Worm (Caenorhabditis elegans) whole organism, early embryonic: Measurements from ENCODE around the gene phy-4.

ENCODE experiments used
- B0310.2 ChIP-seq: sonication (generic microtip); optimal IDR thresholded peaks from 2 replicates; lab custom pipeline; 2016; ENCODE audit warnings: mild to moderate bottlenecking, missing genetic modification characterization, missing compliant biosample characterization
- F13C5.2 ChIP-seq: sonication (generic microtip); optimal IDR thresholded peaks from 2 replicates; lab custom pipeline; 2017; ENCODE audit warnings: mild to moderate bottlenecking, missing genetic modification characterization, inconsistent platforms, missing compliant biosample characterization
- aly-1 ChIP-seq: sonication (generic microtip); optimal IDR thresholded peaks from 2 replicates; lab custom pipeline; 2016; ENCODE audit warnings: missing genetic modification characterization, missing compliant biosample characterization
- ama-1 ChIP-seq: fragments of 150-350 bp; optimal IDR thresholded peaks from 2 replicates; lab custom pipeline; 2014
- ceh-13 ChIP-seq: fragments of 200-800 bp; sonication (Bioruptor generic); optimal IDR thresholded peaks from 2 replicates; lab custom pipeline; 2018; ENCODE audit warnings: mild to moderate bottlenecking, missing genetic modification characterization, missing compliant biosample characterization
- ceh-36 ChIP-seq: sonication (generic microtip); optimal IDR thresholded peaks from 2 replicates; lab custom pipeline; 2016; ENCODE audit warnings: missing genetic modification characterization, inconsistent platforms, missing compliant biosample characterization
- ets-7 ChIP-seq: sonication (generic microtip); optimal IDR thresholded peaks from 2 replicates; lab custom pipeline; 2016; ENCODE audit warnings: missing genotype, missing genetic modification characterization, missing compliant biosample characterization
- flt-1 ChIP-seq: fragments of 200-800 bp; sonication (Bioruptor generic); IDR thresholded peaks from 2 replicates; pipeline ENCODE4 v1.3.6; 2022; ENCODE audit warnings: missing genetic modification characterization, missing compliant biosample characterization
- hmbx-1 ChIP-seq: sonication (generic microtip); optimal IDR thresholded peaks from 2 replicates; lab custom pipeline; 2016; ENCODE audit warnings: mild to moderate bottlenecking, missing genetic modification characterization, missing compliant biosample characterization
- hmg-4 ChIP-seq: fragments of 200-800 bp; sonication (Bioruptor generic); optimal IDR thresholded peaks from 2 replicates; lab custom pipeline; 2018; ENCODE audit warnings: mild to moderate bottlenecking, missing genetic modification characterization, missing compliant biosample characterization
- hnd-1 ChIP-seq: sonication (generic microtip); optimal IDR thresholded peaks from 2 replicates; lab custom pipeline; 2016; ENCODE audit warnings: missing genetic modification characterization, missing compliant biosample characterization
- pes-1 ChIP-seq: fragments of 200-800 bp; sonication (Bioruptor generic); IDR thresholded peaks from 2 replicates; pipeline ENCODE4 v1.3.6; 2022; ENCODE audit warnings: missing genetic modification reagents, missing genetic modification characterization, missing compliant biosample characterization
- scrt-1 ChIP-seq: fragments of 200-800 bp; sonication (Bioruptor generic); IDR thresholded peaks from 2 replicates; pipeline ENCODE4 v1.3.6; 2022; ENCODE audit warnings: missing genetic modification characterization, missing compliant biosample characterization
- sea-1 ChIP-seq: fragments of 200-800 bp; sonication (Bioruptor generic); conservative IDR thresholded peaks from 2 replicates; pipeline ENCODE4 v1.3.6; 2022; ENCODE audit warnings: missing genetic modification characterization, missing compliant biosample characterization
- tbx-11 ChIP-seq: fragments of 200-800 bp; sonication (Bioruptor generic); IDR thresholded peaks from 2 replicates; pipeline ENCODE4 v1.3.6; 2022; ENCODE audit warnings: missing genetic modification characterization, missing compliant biosample characterization
- tbx-37 ChIP-seq: fragments of 200-800 bp; sonication (Bioruptor generic); conservative IDR thresholded peaks from 2 replicates; pipeline ENCODE4 v1.3.6; 2022; ENCODE audit warnings: missing genetic modification reagents, missing genetic modification characterization, missing compliant biosample characterization
- tra-4 ChIP-seq: sonication (generic microtip); optimal IDR thresholded peaks from 2 replicates; lab custom pipeline; 2017; ENCODE audit warnings: missing genetic modification characterization, missing compliant biosample characterization

phy-4 gene

DNA sequence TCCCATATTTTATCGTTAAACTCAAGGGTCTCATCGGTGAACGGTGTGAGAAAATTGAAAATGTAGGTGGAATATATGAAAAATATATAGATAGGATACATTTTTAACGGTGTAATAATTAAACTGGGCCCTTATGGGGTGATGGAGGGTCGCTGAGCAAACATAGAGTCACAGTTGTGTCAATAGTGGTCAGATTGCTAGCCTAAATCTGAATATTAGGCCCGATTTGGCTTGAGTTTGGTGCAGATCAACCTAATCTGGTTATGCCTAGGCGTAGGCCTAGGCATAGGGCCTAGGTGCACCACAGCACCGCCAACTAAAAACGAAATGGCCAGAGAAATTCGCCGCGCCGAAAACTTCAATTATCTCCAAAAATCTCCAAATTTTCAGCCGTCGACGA lies at the start of gene phy-4:
TSS of gene phy-4 (minus strand) at position 101 of the 400 bp plus-strand sequence.
- TF ChIP-seq tbx-11 (GFP tag; lab: Robert Waterston, UW) (no peak), tra-4 (tag; lab: Kevin White, UChicago) (no peak), ceh-36 (tag; lab: Kevin White, UChicago) (no peak), hmg-4 (GFP tag; lab: Kevin White, UChicago) (no peak), ama-1 (no peak)

ce11 chrV:19555869-19556268 lies 42.4 kb upstream of the phy-4 start, which contains the start of gene oac-1:
Gene oac-1 (minus strand): TSS chrV:19555969.
- TF ChIP-seq aly-1 (tag; lab: Kevin White, UChicago), result no peak
- no peak for TF ChIP-seq ceh-36 (tag; lab: Kevin White, UChicago)
- no peak for TF ChIP-seq tbx-11 (GFP tag; lab: Robert Waterston, UW)
- TF ChIP-seq B0310.2, result no peak
- TF ChIP-seq ets-7 (tag; lab: Kevin White, UChicago), result no peak
- no peak for TF ChIP-seq ama-1
- no peak for TF ChIP-seq tra-4 (tag; lab: Kevin White, UChicago)
- TF ChIP-seq hmg-4 (GFP tag; lab: Kevin White, UChicago), result no peak
- TF ChIP-seq hnd-1 (tag; lab: Kevin White, UChicago), result no peak
- no peak for TF ChIP-seq flt-1 (GFP tag; lab: Robert Waterston, UW)

DNA sequence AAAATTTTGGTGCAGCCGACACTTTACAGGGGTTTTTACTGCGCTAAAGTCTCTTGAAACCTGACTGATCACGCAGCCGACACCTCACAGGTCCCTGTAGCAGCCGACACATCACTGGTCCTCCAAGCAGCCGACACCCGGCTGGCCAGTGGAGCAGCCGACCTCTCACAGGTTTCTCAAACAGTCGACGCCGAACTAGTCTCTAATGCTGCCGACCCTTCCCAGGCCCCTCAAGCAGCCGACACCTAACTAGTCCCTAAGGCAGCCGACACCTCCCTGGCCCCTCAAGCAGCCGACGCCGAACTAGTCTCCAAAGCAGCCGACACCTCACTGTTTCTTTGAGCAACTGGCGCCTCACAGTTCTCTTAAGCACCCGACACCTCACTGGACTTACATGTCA lies 41.9 kb upstream of the phy-4 start:
- no peak for TF ChIP-seq ama-1

DNA sequence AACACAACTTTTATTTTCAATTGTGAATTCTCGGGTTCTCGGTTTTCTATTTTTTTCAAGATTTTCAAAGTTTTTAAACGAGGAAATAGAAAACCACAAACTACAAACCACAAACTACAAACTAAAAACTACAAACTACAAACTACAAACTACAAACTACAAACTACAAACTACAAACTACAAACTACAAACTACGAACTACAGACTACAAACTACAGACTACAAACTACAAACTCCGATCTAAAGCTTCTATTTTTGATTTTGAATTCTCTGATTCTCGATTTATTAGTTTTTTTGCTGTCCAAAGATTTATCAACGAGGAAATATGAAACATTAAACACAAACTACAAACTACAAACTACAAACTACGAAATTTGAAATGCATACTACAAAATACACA lies 36.8 kb upstream of the phy-4 start:
- TF ChIP-seq hmbx-1 (no peak), tbx-37 (GFP tag; lab: Robert Waterston, UW) (no peak), ceh-13 (no peak)

ce11 chrV:19549689-19550088 lies 36.2 kb upstream of the phy-4 start, which contains the start of gene Y43F8B.20:
Gene Y43F8B.20 (minus strand): TSS chrV:19549789.
- TF ChIP-seq ama-1, result no peak
- no peak for TF ChIP-seq hnd-1 (tag; lab: Kevin White, UChicago)
- no peak for TF ChIP-seq ets-7 (tag; lab: Kevin White, UChicago)
- TF ChIP-seq hmbx-1, result no peak
- TF ChIP-seq scrt-1 (GFP tag; lab: Robert Waterston, UW), result no peak
- TF ChIP-seq tbx-37 (GFP tag; lab: Robert Waterston, UW), result no peak
- no peak for TF ChIP-seq tra-4 (tag; lab: Kevin White, UChicago)
- TF ChIP-seq tbx-11 (GFP tag; lab: Robert Waterston, UW), result no peak
- no peak for TF ChIP-seq hmg-4 (GFP tag; lab: Kevin White, UChicago)
- TF ChIP-seq F13C5.2 (tag; lab: Kevin White, UChicago), result no peak
- no peak for TF ChIP-seq sea-1 (GFP tag; lab: Robert Waterston, UW)
- TF ChIP-seq flt-1 (GFP tag; lab: Robert Waterston, UW), result no peak
- TF ChIP-seq aly-1 (tag; lab: Kevin White, UChicago), result no peak
- TF ChIP-seq B0310.2, result no peak
- no peak for TF ChIP-seq ceh-13
- TF ChIP-seq ceh-36 (tag; lab: Kevin White, UChicago), result no peak
- no peak for TF ChIP-seq pes-1 (GFP tag; lab: Robert Waterston, UW)

DNA sequence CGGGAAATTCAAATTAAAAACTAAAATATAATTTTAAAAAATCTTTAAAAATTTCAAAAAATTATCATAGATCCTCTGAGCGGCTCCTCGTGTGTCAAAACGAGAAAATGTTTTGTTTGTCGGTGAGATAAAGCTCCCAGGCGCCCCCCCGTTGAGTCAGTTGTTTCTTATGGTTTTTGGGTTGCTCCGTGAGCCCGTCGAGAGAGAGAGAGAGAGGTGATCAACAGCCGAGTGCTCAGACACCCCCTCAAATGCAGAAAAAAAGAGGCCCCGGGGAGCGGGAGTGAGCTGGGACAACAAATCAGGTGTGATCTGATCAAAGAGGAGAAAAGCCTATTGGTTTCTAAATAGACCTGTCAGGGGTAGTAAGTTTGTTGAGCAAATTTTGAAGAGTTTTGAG lies 33.2 kb upstream of the phy-4 start:
- TF ChIP-seq ceh-13, result no peak
- no peak for TF ChIP-seq F13C5.2 (tag; lab: Kevin White, UChicago)
- no peak for TF ChIP-seq tbx-11 (GFP tag; lab: Robert Waterston, UW)
- TF ChIP-seq pes-1 (GFP tag; lab: Robert Waterston, UW), result no peak
- no peak for TF ChIP-seq aly-1 (tag; lab: Kevin White, UChicago)
- TF ChIP-seq hmg-4 (GFP tag; lab: Kevin White, UChicago), result no peak
- no peak for TF ChIP-seq hnd-1 (tag; lab: Kevin White, UChicago)

DNA sequence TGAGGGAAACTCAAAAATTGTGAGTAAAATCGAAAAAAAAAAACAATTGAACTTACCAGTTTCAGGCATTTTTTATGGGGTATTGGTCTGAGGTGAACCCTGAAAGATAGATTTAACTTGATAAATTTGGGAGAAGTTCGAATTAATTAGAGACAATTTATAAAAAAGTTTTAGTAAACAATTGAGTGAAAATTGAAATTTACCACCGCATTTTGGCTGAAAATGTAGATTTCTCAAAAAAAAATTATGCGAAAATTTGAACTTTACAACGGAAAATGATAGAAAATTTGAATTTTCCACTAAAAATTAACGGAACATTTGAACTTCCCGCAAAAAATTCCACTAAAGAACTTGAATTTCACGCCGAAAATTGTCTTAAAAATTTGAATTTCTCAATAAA lies 32.6 kb upstream of the phy-4 start, which contains the start of gene Y43F8B.1:
TSS of gene Y43F8B.1 (minus strand) at position 101 of the 400 bp plus-strand sequence.
- TF ChIP-seq hnd-1 (tag; lab: Kevin White, UChicago), result no peak
- TF ChIP-seq pes-1 (GFP tag; lab: Robert Waterston, UW), result no peak
- TF ChIP-seq hmbx-1, result no peak
- no peak for TF ChIP-seq tbx-11 (GFP tag; lab: Robert Waterston, UW)
- no peak for TF ChIP-seq sea-1 (GFP tag; lab: Robert Waterston, UW)
- no peak for TF ChIP-seq ama-1
- TF ChIP-seq B0310.2, result no peak
- TF ChIP-seq flt-1 (GFP tag; lab: Robert Waterston, UW), result no peak
- TF ChIP-seq aly-1 (tag; lab: Kevin White, UChicago), result no peak
- no peak for TF ChIP-seq F13C5.2 (tag; lab: Kevin White, UChicago)
- TF ChIP-seq hmg-4 (GFP tag; lab: Kevin White, UChicago), result no peak
- no peak for TF ChIP-seq tra-4 (tag; lab: Kevin White, UChicago)
- no peak for TF ChIP-seq ceh-13
- TF ChIP-seq ceh-36 (tag; lab: Kevin White, UChicago), result no peak
- no peak for TF ChIP-seq ets-7 (tag; lab: Kevin White, UChicago)
- no peak for TF ChIP-seq tbx-37 (GFP tag; lab: Robert Waterston, UW)
- TF ChIP-seq scrt-1 (GFP tag; lab: Robert Waterston, UW), result no peak

DNA sequence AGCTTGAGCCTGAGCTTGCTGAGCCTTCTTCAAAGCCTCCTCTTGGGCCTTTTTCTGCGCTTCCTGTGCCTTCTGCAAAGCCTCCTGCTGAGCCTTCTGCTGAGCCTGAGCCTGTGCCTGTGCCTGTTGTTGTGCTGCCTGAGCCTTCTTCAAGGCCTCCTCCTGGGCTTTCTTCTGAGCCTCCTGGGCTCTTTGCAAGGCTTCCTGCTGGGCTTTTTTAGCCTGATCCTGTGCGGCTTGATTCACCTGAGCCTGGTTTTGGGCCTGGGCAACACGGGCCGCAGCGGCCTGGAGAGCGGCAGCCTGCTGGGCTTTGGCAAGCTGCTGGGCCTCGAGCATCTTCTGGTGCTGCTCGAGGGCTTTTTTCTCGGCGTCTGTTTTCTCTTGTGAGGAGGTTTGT lies 31.6 kb upstream of the phy-4 start:
- no peak for TF ChIP-seq ets-7 (tag; lab: Kevin White, UChicago)
- TF ChIP-seq tbx-37 (GFP tag; lab: Robert Waterston, UW), result no peak
- no peak for TF ChIP-seq aly-1 (tag; lab: Kevin White, UChicago)
- no peak for TF ChIP-seq pes-1 (GFP tag; lab: Robert Waterston, UW)
- TF ChIP-seq ceh-36 (tag; lab: Kevin White, UChicago), result no peak
- no peak for TF ChIP-seq tra-4 (tag; lab: Kevin White, UChicago)
- no peak for TF ChIP-seq flt-1 (GFP tag; lab: Robert Waterston, UW)
- no peak for TF ChIP-seq sea-1 (GFP tag; lab: Robert Waterston, UW)
- no peak for TF ChIP-seq hmbx-1
- TF ChIP-seq B0310.2, result no peak
